Worm (Caenorhabditis elegans): ENCODE data around the gene pot-2.

DNA sequence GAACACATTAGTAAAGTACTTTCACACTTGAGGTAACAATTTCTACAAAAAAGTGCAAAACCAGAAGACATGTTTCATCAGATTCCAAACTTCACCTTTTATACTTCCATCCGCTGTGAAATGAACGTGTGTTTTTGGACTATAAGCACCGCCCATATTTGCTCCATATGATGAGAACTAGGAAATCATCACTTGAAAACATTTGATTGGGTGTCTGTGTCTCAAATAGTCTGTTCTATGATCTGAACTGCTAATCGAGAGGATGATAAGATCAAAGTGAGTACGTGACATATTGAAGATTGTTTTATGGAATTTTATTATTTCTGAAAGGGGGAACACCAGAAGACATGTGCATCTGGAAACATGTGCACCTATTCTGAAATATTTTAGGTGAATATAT is 28.6 kb upstream of the pot-2 start:
- TF ChIP-seq W03F9.2 (tag; optimal IDR thresholded peaks at IDR 0.05) (no peak), him-1 (tag; optimal IDR thresholded peaks at IDR 0.05) (no peak), dao-5 (tag; optimal IDR thresholded peaks at IDR 0.05) (no peak)

Data from whole organism, L4/young adult.